Fruit fly (Drosophila melanogaster) whole organism, embryonic: Measurements from ENCODE around the gene CG44174.

Experiments used
- Atf6 ChIP-seq: fragments of 200-800 bp; sonication (Bioruptor generic); IDR thresholded peaks from 2 replicates; pipeline ENCODE4 v1.3.6; 2022; ENCODE audit warnings: missing biosample characterization, missing genetic modification characterization
- CG12071 ChIP-seq: fragments of 200-800 bp; sonication (Bioruptor generic); optimal IDR thresholded peaks from 3 replicates; lab custom pipeline; 2018; ENCODE audit warnings: missing biosample characterization, mild to moderate bottlenecking, missing genetic modification characterization
- CG6854 ChIP-seq: fragments of 200-800 bp; sonication (Bioruptor generic); optimal IDR thresholded peaks from 3 replicates; lab custom pipeline; 2017; ENCODE audit warnings: missing biosample characterization, mild to moderate bottlenecking, missing genetic modification characterization
- CG7963 ChIP-seq: fragments of 200-800 bp; sonication (Bioruptor generic); IDR thresholded peaks from 3 replicates; pipeline ENCODE4 v1.3.6; 2022; ENCODE audit warnings: missing biosample characterization, missing genetic modification characterization; ENCODE audit not compliant: partially characterized antibody
- Pdp1 ChIP-seq, 2 experiments: fragments of 200-800 bp; sonication (Bioruptor generic); optimal IDR thresholded peaks; 3 replicates each; lab custom pipeline; 2016; ENCODE audit warnings: missing biosample characterization in 2 of 2, missing genetic modification characterization in 2 of 2, mild to moderate bottlenecking in 1 of 2, moderate library complexity in 1 of 2
- sug ChIP-seq: fragments of 200-800 bp; optimal IDR thresholded peaks from 2 replicates; lab custom pipeline; 2019; ENCODE audit warnings: missing biosample characterization, mild to moderate bottlenecking, missing genetic modification characterization, moderate library complexity
- zf30C ChIP-seq: fragments of 200-800 bp; sonication (Bioruptor generic); optimal IDR thresholded peaks from 3 replicates; lab custom pipeline; 2018; ENCODE audit warnings: missing biosample characterization, mild to moderate bottlenecking, missing genetic modification characterization

CG44174 gene

DNA sequence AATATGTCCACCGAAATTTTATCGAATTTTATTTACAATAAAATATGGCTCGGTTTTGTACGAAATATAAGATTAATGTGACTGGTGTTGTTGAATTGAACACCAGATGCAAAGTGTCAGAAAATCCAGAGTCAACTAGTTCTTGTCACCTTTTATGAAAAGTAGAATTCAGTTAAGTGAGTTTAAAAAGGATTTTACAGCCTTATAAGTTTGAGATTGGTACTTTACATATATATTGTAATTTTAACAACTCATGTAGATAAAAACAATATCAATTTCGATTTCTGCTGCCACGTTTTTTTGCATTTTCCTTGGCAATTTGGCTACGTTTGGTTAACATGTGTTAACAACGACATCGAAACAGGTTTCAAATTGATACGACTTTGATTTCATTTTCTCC is 49.5 kb downstream of the CG44174 start, which contains the start of gene CG5217:
TSS of gene CG5217 (minus strand) at position 101 of the 400 bp plus-strand sequence.
- TF ChIP-seq Pdp1 (GFP tag; optimal IDR thresholded peaks at IDR 0.05; lab: Kevin White, UChicago) = no peak
- no peak for TF ChIP-seq zf30C (GFP tag; lab: Kevin White, UChicago)
- TF ChIP-seq CG12071 (GFP tag; lab: Kevin White, UChicago) = no peak
- no peak for TF ChIP-seq sug (tag; lab: Kevin White, UChicago)
- no peak for TF ChIP-seq CG6854
- TF ChIP-seq Atf6 (GFP tag; lab: Robert Waterston, UW) = no peak
- no peak for TF ChIP-seq CG7963 (GFP tag; lab: Robert Waterston, UW)
